Worm (Caenorhabditis elegans) whole organism, L3 larva: Measurements from ENCODE around the gene pals-22.

Experiments
- R02D3.7 ChIP-seq: fragments of 150-350 bp; optimal IDR thresholded peaks from 2 replicates; lab custom pipeline; 2014; ENCODE audit warnings: missing biosample characterization, missing genetic modification characterization
- ZK546.5 ChIP-seq: sonication (generic microtip); optimal IDR thresholded peaks from 2 replicates; lab custom pipeline; 2017; ENCODE audit warnings: missing biosample characterization, missing genetic modification characterization
- aly-2 ChIP-seq: fragments of 150-350 bp; optimal IDR thresholded peaks from 2 replicates; lab custom pipeline; 2014; ENCODE audit warnings: missing biosample characterization, missing genetic modification characterization
- ama-1 ChIP-seq: fragments of 150-350 bp; optimal IDR thresholded peaks from 2 replicates; lab custom pipeline; 2018
- ceh-16 ChIP-seq: sonication (generic microtip); optimal IDR thresholded peaks from 2 replicates; lab custom pipeline; 2017; ENCODE audit warnings: missing biosample characterization, missing genetic modification characterization
- ceh-28 ChIP-seq: fragments of 150-350 bp; optimal IDR thresholded peaks from 2 replicates; lab custom pipeline; 2014; ENCODE audit warnings: missing biosample characterization, missing genetic modification reagents, missing genetic modification characterization
- ceh-82 ChIP-seq: fragments of 150-350 bp; optimal IDR thresholded peaks from 2 replicates; lab custom pipeline; 2014; ENCODE audit warnings: missing biosample characterization, missing genetic modification characterization
- daf-12 ChIP-seq: fragments of 150-350 bp; optimal IDR thresholded peaks from 2 replicates; lab custom pipeline; 2014; ENCODE audit warnings: missing biosample characterization, missing genetic modification reagents, missing genetic modification characterization
- egl-27 ChIP-seq: sonication (generic microtip); optimal IDR thresholded peaks from 4 replicates; lab custom pipeline; 2017; ENCODE audit warnings: missing biosample characterization, missing genetic modification reagents, missing genetic modification characterization
- elt-1 ChIP-seq: fragments of 150-350 bp; optimal IDR thresholded peaks from 2 replicates; lab custom pipeline; 2014; ENCODE audit warnings: missing biosample characterization, missing genetic modification characterization
- elt-2 ChIP-seq: sonication (generic microtip); optimal IDR thresholded peaks from 2 replicates; lab custom pipeline; 2016; ENCODE audit warnings: missing genetic modification reagents, mild to moderate bottlenecking, missing genetic modification characterization, missing compliant biosample characterization
- elt-3 ChIP-seq, 3 experiments: fragments of 150-350 bp in 1 of 3; sonication (generic microtip) in 2 of 3; optimal IDR thresholded peaks; 2 replicates in 2 of 3; 4 replicates in 1 of 3; lab custom pipeline; 2014 to 2017; ENCODE audit warnings: missing biosample characterization in 3 of 3, missing genetic modification characterization in 3 of 3
- eor-1 ChIP-seq, 2 experiments: fragments of 150-350 bp; optimal IDR thresholded peaks; 2 replicates each; lab custom pipeline; 2014 to 2018; ENCODE audit warnings: missing biosample characterization in 2 of 2, missing genetic modification characterization in 2 of 2
- fkh-10 ChIP-seq: sonication (generic microtip); optimal IDR thresholded peaks from 2 replicates; lab custom pipeline; 2017; ENCODE audit warnings: missing biosample characterization, missing genetic modification reagents, missing genetic modification characterization
- fkh-2 ChIP-seq: fragments of 150-350 bp; optimal IDR thresholded peaks from 2 replicates; lab custom pipeline; 2014; ENCODE audit warnings: missing biosample characterization, missing genetic modification reagents, missing genetic modification characterization
- fos-1 ChIP-seq: fragments of 150-350 bp; optimal IDR thresholded peaks from 2 replicates; lab custom pipeline; 2014; ENCODE audit warnings: missing biosample characterization, missing genetic modification characterization
- hmg-11 ChIP-seq: sonication (generic microtip); optimal IDR thresholded peaks from 2 replicates; lab custom pipeline; 2016; ENCODE audit warnings: missing genetic modification characterization, missing compliant biosample characterization
- jun-1 ChIP-seq: fragments of 150-350 bp; optimal IDR thresholded peaks from 2 replicates; lab custom pipeline; 2014; ENCODE audit warnings: missing biosample characterization, missing genetic modification reagents, missing genetic modification characterization
- lin-39 ChIP-seq: fragments of 150-350 bp; optimal IDR thresholded peaks from 2 replicates; lab custom pipeline; 2018; ENCODE audit warnings: missing biosample characterization, missing genetic modification reagents, missing genetic modification characterization
- lsy-12 ChIP-seq: sonication (generic microtip); optimal IDR thresholded peaks from 2 replicates; lab custom pipeline; 2016; ENCODE audit warnings: mild to moderate bottlenecking, missing genetic modification characterization, missing compliant biosample characterization
- mdl-1 ChIP-seq: fragments of 150-350 bp; optimal IDR thresholded peaks from 2 replicates; lab custom pipeline; 2014; ENCODE audit warnings: missing biosample characterization, missing genetic modification characterization
- nhr-11 ChIP-seq: fragments of 150-350 bp; optimal IDR thresholded peaks from 2 replicates; lab custom pipeline; 2014; ENCODE audit warnings: missing biosample characterization, missing genetic modification characterization
- nhr-23 ChIP-seq: fragments of 150-350 bp; optimal IDR thresholded peaks from 2 replicates; lab custom pipeline; 2014; ENCODE audit warnings: missing biosample characterization, missing genetic modification reagents, missing genetic modification characterization
- nhr-237 ChIP-seq: fragments of 150-350 bp; optimal IDR thresholded peaks from 2 replicates; lab custom pipeline; 2014; ENCODE audit warnings: missing biosample characterization, missing genetic modification characterization
- nhr-25 ChIP-seq: sonication (generic microtip); optimal IDR thresholded peaks from 2 replicates; lab custom pipeline; 2017; ENCODE audit warnings: missing biosample characterization, missing genetic modification characterization
- nhr-67 ChIP-seq: fragments of 150-350 bp; optimal IDR thresholded peaks from 2 replicates; lab custom pipeline; 2014; ENCODE audit warnings: missing biosample characterization, missing genetic modification characterization
- nhr-76 ChIP-seq: fragments of 150-350 bp; sonication (generic microtip); optimal IDR thresholded peaks from 5 replicates; lab custom pipeline; 2014; ENCODE audit warnings: missing biosample characterization, missing genetic modification characterization
- pqm-1 ChIP-seq: fragments of 150-350 bp; optimal IDR thresholded peaks from 2 replicates; lab custom pipeline; 2017; ENCODE audit warnings: missing biosample characterization, missing genetic modification characterization, inconsistent platforms
- skn-1 ChIP-seq: fragments of 150-350 bp; optimal IDR thresholded peaks from 2 replicates; lab custom pipeline; 2014; ENCODE audit warnings: missing biosample characterization, missing genetic modification characterization
- snpc-4 ChIP-seq: fragments of 150-350 bp; optimal IDR thresholded peaks from 2 replicates; lab custom pipeline; 2014; ENCODE audit warnings: missing biosample characterization, missing genetic modification characterization
- unc-39 ChIP-seq: sonication (generic microtip); optimal IDR thresholded peaks from 4 replicates; lab custom pipeline; 2017; ENCODE audit warnings: missing biosample characterization, missing genetic modification characterization
- unc-62 ChIP-seq: fragments of 150-350 bp; sonication (generic microtip); optimal IDR thresholded peaks from 4 replicates; lab custom pipeline; 2014; ENCODE audit warnings: missing biosample characterization, missing genetic modification reagents, missing genetic modification characterization
- zag-1 ChIP-seq: fragments of 150-350 bp; optimal IDR thresholded peaks from 2 replicates; lab custom pipeline; 2014; ENCODE audit warnings: missing biosample characterization, missing genetic modification characterization
- ztf-11 ChIP-seq: fragments of 150-350 bp; optimal IDR thresholded peaks from 2 replicates; lab custom pipeline; 2014; ENCODE audit warnings: missing biosample characterization, missing genetic modification characterization

The pals-22 gene

DNA sequence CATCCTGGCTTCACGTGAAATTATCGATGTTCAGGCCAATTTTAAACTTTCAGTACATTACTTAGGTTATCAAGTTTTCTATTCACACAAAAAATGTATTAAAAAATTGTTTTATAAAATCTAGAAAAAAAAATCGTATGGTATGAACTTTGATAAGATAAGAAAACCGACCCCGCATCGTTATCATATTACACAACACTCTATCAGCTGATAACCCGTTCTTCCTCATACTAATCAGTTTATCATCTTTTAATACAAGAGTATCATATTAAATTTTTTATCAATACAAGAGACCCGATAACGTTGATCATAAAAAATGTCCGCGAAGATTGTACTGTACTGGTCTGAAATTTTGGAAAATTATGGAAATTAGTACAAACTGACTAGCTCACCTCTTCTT is 21.9 kb downstream of the pals-22 start:
- peak; percentile 26 for TF ChIP-seq skn-1 (tag; lab: Kevin White, UChicago)
- TF ChIP-seq pqm-1, result peak; percentile 100
- peak in 2 of 3 experiments; percentile 1 to 56 for TF ChIP-seq elt-3 (tag; optimal IDR thresholded peaks at IDR 0.05; lab: Kevin White, UChicago)
- peak; percentile 45 for TF ChIP-seq fos-1
- no peak for TF ChIP-seq R02D3.7 (tag; lab: Kevin White, UChicago)
- TF ChIP-seq egl-27, result peak; percentile 81
- no peak for TF ChIP-seq daf-12 (tag; lab: Kevin White, UChicago)
- peak; percentile 98 for TF ChIP-seq jun-1
- TF ChIP-seq fkh-2, result no peak
- TF ChIP-seq elt-2 (tag; lab: Kevin White, UChicago), result peak; percentile 100
- no peak for TF ChIP-seq nhr-237 (tag; lab: Kevin White, UChicago)

DNA sequence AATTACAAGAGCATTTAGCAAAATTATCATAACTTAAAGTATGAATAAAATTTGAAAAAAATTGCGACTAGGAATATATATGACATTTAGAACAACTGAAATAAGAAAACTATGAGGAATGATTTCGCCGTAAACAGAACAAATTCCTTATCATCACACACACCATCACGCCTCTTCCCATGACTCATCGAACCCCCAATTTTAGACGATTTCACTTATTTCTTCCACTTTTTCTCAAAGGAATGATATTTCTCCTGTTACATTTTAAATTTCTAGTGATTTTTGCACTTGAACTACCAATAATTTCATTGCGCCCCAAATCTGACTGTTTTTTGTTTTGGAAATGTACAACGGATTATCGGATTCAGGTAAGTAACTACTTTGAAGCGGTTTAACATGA is 24.4 kb downstream of the pals-22 start, which contains the start of the genes zig-13 and ver-1:
Gene zig-13, minus strand, starts transcription at position 101 of the 400 bp plus-strand sequence.
Gene ver-1, plus strand, starts transcription at position 180 of the 400 bp plus-strand sequence.
- TF ChIP-seq hmg-11 (no peak), unc-39 (tag; lab: Kevin White, UChicago) (no peak)

DNA sequence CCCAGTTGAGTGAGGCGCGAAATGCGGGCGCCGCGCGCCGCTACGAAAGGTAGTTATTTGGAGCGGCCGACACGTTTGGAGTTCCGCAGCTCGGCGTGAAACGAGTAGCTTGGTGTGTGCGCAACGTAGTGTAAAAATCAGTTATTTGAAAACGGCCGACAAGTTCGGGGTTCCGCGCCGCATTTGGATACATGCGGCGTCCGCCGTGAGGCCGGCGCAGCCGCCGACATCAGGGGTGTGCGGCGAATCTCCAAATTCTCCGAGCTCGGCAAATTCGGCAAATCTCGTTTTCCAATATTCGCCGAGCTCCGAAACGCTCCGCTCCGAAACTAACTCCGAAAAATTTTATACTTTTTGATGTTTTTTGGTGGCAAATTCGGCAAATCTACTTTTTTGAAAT is 25.8 kb downstream of the pals-22 start:
- TF ChIP-seq daf-12 (tag; lab: Kevin White, UChicago) (no peak), ceh-16 (tag; lab: Kevin White, UChicago) (no peak), elt-1 (no peak), fkh-2 (no peak), unc-62 (GFP tag; lab: Kevin White, UChicago) (no peak), nhr-76 (tag; lab: Kevin White, UChicago) (no peak), nhr-237 (tag; lab: Kevin White, UChicago) (no peak), mdl-1 (tag; lab: Kevin White, UChicago) (no peak), elt-3 (tag; optimal IDR thresholded peaks at IDR 0.05; lab: Kevin White, UChicago) (no peak), ama-1 (lab: Kevin White, UChicago) (no peak), lsy-12 (tag; lab: Kevin White, UChicago) (no peak), aly-2 (tag; lab: Kevin White, UChicago) (no peak), ztf-11 (tag; lab: Kevin White, UChicago) (no peak), nhr-11 (no peak)

- TF ChIP-seq nhr-23 (tag; lab: Kevin White, UChicago), result no peak
- TF ChIP-seq fkh-2, result no peak
- no peak for TF ChIP-seq ZK546.5 (tag; lab: Kevin White, UChicago)
- no peak for TF ChIP-seq R02D3.7 (tag; lab: Kevin White, UChicago)
- TF ChIP-seq nhr-67 (tag; lab: Kevin White, UChicago), result no peak
- no peak for TF ChIP-seq daf-12 (tag; lab: Kevin White, UChicago)
- TF ChIP-seq snpc-4 (tag; lab: Kevin White, UChicago), result no peak
- TF ChIP-seq fos-1, result no peak
- TF ChIP-seq nhr-25 (tag; lab: Kevin White, UChicago), result no peak
- no peak for TF ChIP-seq hmg-11
- TF ChIP-seq ceh-82 (tag; lab: Kevin White, UChicago), result no peak
- TF ChIP-seq elt-3 (tag; optimal IDR thresholded peaks at IDR 0.05; lab: Kevin White, UChicago), result no peak
- no peak for TF ChIP-seq lsy-12 (tag; lab: Kevin White, UChicago)
- TF ChIP-seq mdl-1 (tag; lab: Kevin White, UChicago), result no peak
- TF ChIP-seq, all 47 proteins: peak for 0
These were observed 26.9 kb downstream of the pals-22 start for ce11 chrIII:159149-159548.

- TF ChIP-seq R02D3.7 (tag; lab: Kevin White, UChicago), result no peak
- no peak for TF ChIP-seq fkh-10 (GFP tag; lab: Kevin White, UChicago)
- TF ChIP-seq daf-12 (tag; lab: Kevin White, UChicago), result no peak
- TF ChIP-seq hmg-11, result no peak
- TF ChIP-seq ceh-28, result no peak
- no peak for TF ChIP-seq pqm-1
- no peak for TF ChIP-seq jun-1
- TF ChIP-seq mdl-1 (tag; lab: Kevin White, UChicago), result no peak
- TF ChIP-seq zag-1 (tag; lab: Kevin White, UChicago), result no peak
- no peak for TF ChIP-seq ceh-82 (tag; lab: Kevin White, UChicago)
- no peak for TF ChIP-seq elt-1
- TF ChIP-seq ztf-11 (tag; lab: Kevin White, UChicago), result no peak
- TF ChIP-seq elt-2 (tag; lab: Kevin White, UChicago), result no peak
- TF ChIP-seq eor-1 (tag; optimal IDR thresholded peaks at IDR 0.05; lab: Kevin White, UChicago), result no peak
- TF ChIP-seq ama-1 (lab: Kevin White, UChicago), result no peak
- TF ChIP-seq aly-2 (tag; lab: Kevin White, UChicago), result no peak
- TF ChIP-seq unc-62 (GFP tag; lab: Kevin White, UChicago), result no peak
- TF ChIP-seq lsy-12 (tag; lab: Kevin White, UChicago), result no peak
- no peak for TF ChIP-seq lin-39 (tag; lab: Kevin White, UChicago)
These were observed 27.4 kb downstream of the pals-22 start for ce11 chrIII:159665-160064.
